Worm (Caenorhabditis elegans) whole organism, L4/young adult: ENCODE results near the gene Y38F1A.4.

Experiments
- dao-5 ChIP-seq: sonication (generic microtip); optimal IDR thresholded peaks from 2 replicates; lab custom pipeline; 2016; ENCODE audit warnings: missing genotype, missing genetic modification characterization, moderate library complexity, missing compliant biosample characterization
- him-1 ChIP-seq: sonication (generic microtip); optimal IDR thresholded peaks from 2 replicates; lab custom pipeline; 2016; ENCODE audit warnings: missing genotype, missing genetic modification reagents, missing genetic modification characterization, missing compliant biosample characterization

- TF ChIP-seq dao-5 (no peak), him-1 (tag; lab: Kevin White, UChicago) (no peak)
Observed at ce11 chrII:13000753-13001152, 31.2 kb upstream of the Y38F1A.4 start, which contains the start of gene Y38F1A.8.
